1 worm cellular context compared by ENCODE assay signal in genomic region chrIII:4930154-4930679, ce11.
TF ChIP-seq lines count a peak whose summit lies in the region.

set-2 (minus strand) TSS chrIII:4930204.

TF ChIP-seq in whole organism, L1 larva, 84 proteins besides CTCF, POLR2A, EP300 and RAD21 (continued from another document):
- TF ChIP-seq efl-1 (optimal IDR thresholded peaks at IDR 0.05; lab: Kevin White, UChicago) (peak; percentile 93 to 95), efl-1 (GFP tag; optimal IDR thresholded peaks at IDR 0.05 in 1 of 2; lab: Kevin White, UChicago) (peak; percentile 93 to 99), sup-37 (GFP tag; optimal IDR thresholded peaks at IDR 0.05; lab: Kevin White, UChicago) (no peak), nhr-77 (tag; optimal IDR thresholded peaks at IDR 0.05; lab: Kevin White, UChicago) (peak; percentile 30), grh-1 (GFP tag; IDR thresholded peaks at IDR 0.05; lab: Robert Waterston, UW) (no peak), snpc-4 (tag; optimal IDR thresholded peaks at IDR 0.05; lab: Kevin White, UChicago) (peak; percentile 38), unc-86 (tag; optimal IDR thresholded peaks at IDR 0.05; lab: Kevin White, UChicago) (peak; percentile 25), blmp-1 (tag; optimal IDR thresholded peaks at IDR 0.05; lab: Kevin White, UChicago) (peak; percentile 44), nhr-28 (tag; optimal IDR thresholded peaks at IDR 0.05; lab: Kevin White, UChicago) (no peak), unc-62 (GFP tag; optimal IDR thresholded peaks at IDR 0.05; lab: Kevin White, UChicago) (no peak), nhr-11 (tag; optimal IDR thresholded peaks at IDR 0.05; lab: Kevin White, UChicago) (no peak), hpl-2 (GFP tag; optimal IDR thresholded peaks at IDR 0.05; lab: Kevin White, UChicago) (no peak), rnt-1 (tag; optimal IDR thresholded peaks at IDR 0.05; lab: Kevin White, UChicago) (peak; percentile 97), egl-13 (tag; optimal IDR thresholded peaks at IDR 0.05; lab: Kevin White, UChicago) (peak; percentile 73), ets-5 (GFP tag; IDR thresholded peaks at IDR 0.05; lab: Robert Waterston, UW) (no peak), ceh-63 (GFP tag; optimal IDR thresholded peaks at IDR 0.05; lab: Kevin White, UChicago) (no peak), C16A3.4 (tag; optimal IDR thresholded peaks at IDR 0.05; lab: Kevin White, UChicago) (peak; percentile 22), ztf-4 (tag; optimal IDR thresholded peaks at IDR 0.05; lab: Kevin White, UChicago) (no peak), sptf-1 (tag; optimal IDR thresholded peaks at IDR 0.05; lab: Kevin White, UChicago) (no peak), alr-1 (tag; optimal IDR thresholded peaks at IDR 0.05; lab: Kevin White, UChicago; ENCODE audit: borderline replicate concordance) (no peak), ama-1 (optimal IDR thresholded peaks at IDR 0.05; lab: Kevin White, UChicago) (no peak)
